Worm (Caenorhabditis elegans) whole organism, L4 larva: ENCODE data around the gene Y71H2AL.4.

Experiments used
- F26F4.8 ChIP-seq: fragments of 200-800 bp; sonication (Bioruptor generic); conservative IDR thresholded peaks from 2 replicates; pipeline ENCODE4 v1.3.6; 2022; ENCODE audit warnings: missing genetic modification characterization, missing compliant biosample characterization
- T20F7.1 ChIP-seq: fragments of 200-800 bp; sonication (Bioruptor generic); optimal IDR thresholded peaks from 2 replicates; lab custom pipeline; 2018; ENCODE audit warnings: mild to moderate bottlenecking, missing genetic modification characterization, missing compliant biosample characterization
- ZK337.2 ChIP-seq: fragments of 200-800 bp; sonication (Bioruptor generic); IDR thresholded peaks from 2 replicates; pipeline ENCODE4 v1.3.6; 2022; ENCODE audit warnings: missing genetic modification reagents, missing genetic modification characterization, missing compliant biosample characterization
- aha-1 ChIP-seq: fragments of 150-350 bp; peaks from one replicate; lab custom pipeline; 2014; ENCODE audit warnings: missing biosample characterization, missing genetic modification characterization
- ceh-20 ChIP-seq: fragments of 200-800 bp; sonication (Bioruptor generic); IDR thresholded peaks from 2 replicates; pipeline ENCODE4 v1.3.6; 2022; ENCODE audit warnings: missing genetic modification reagents, missing genetic modification characterization, missing compliant biosample characterization
- ceh-28 ChIP-seq: fragments of 150-350 bp; optimal IDR thresholded peaks from 2 replicates; lab custom pipeline; 2014; ENCODE audit warnings: missing biosample characterization, missing genetic modification reagents, missing genetic modification characterization
- ceh-62 ChIP-seq: sonication (generic microtip); optimal IDR thresholded peaks from 2 replicates; lab custom pipeline; 2017; ENCODE audit warnings: missing biosample characterization, missing genetic modification characterization
- ces-1 ChIP-seq: fragments of 150-350 bp; sonication (generic microtip); optimal IDR thresholded peaks from 4 replicates; lab custom pipeline; 2014; ENCODE audit warnings: missing biosample characterization, missing genetic modification reagents, missing genetic modification characterization
- ctbp-1 ChIP-seq: fragments of 200-800 bp; sonication (Bioruptor generic); IDR thresholded peaks from 2 replicates; pipeline ENCODE4 v1.3.6; 2022; ENCODE audit warnings: missing genetic modification reagents, missing genetic modification characterization, missing compliant biosample characterization
- daf-16 ChIP-seq, 3 experiments: sonication (generic microtip); optimal IDR thresholded peaks; 2 replicates each; lab custom pipeline; 2016 to 2017; ENCODE audit warnings: missing genetic modification characterization in 3 of 3, missing genetic modification reagents in 3 of 3, mild to moderate bottlenecking in 2 of 3, missing compliant biosample characterization in 2 of 3, missing biosample characterization in 1 of 3, moderate library complexity in 1 of 3
- daf-8 ChIP-seq: fragments of 200-800 bp; sonication (Bioruptor generic); IDR thresholded peaks from 2 replicates; pipeline ENCODE4 v1.3.6; 2022; ENCODE audit warnings: missing genetic modification characterization, missing compliant biosample characterization
- dmd-6 ChIP-seq: fragments of 200-800 bp; sonication (Bioruptor generic); IDR thresholded peaks from 2 replicates; pipeline ENCODE4 v1.3.6; 2022; ENCODE audit warnings: missing genetic modification reagents, missing genetic modification characterization, missing compliant biosample characterization
- duxl-1 ChIP-seq: sonication (generic microtip); optimal IDR thresholded peaks from 2 replicates; lab custom pipeline; 2016; ENCODE audit warnings: mild to moderate bottlenecking, missing genetic modification characterization, moderate library complexity, missing compliant biosample characterization; ENCODE audit not compliant: poor library complexity
- dve-1 ChIP-seq: sonication (generic microtip); optimal IDR thresholded peaks from 2 replicates; lab custom pipeline; 2017; ENCODE audit warnings: antibody characterized with exemption, mild to moderate bottlenecking, missing genetic modification characterization, missing compliant biosample characterization; ENCODE audit not compliant: insufficient read depth
- fkh-10 ChIP-seq: fragments of 150-350 bp; optimal IDR thresholded peaks from 2 replicates; lab custom pipeline; 2014; ENCODE audit warnings: missing biosample characterization, missing genetic modification reagents, missing genetic modification characterization
- hlh-30 ChIP-seq: sonication (generic microtip); optimal IDR thresholded peaks from 2 replicates; lab custom pipeline; 2017; ENCODE audit warnings: antibody characterized with exemption, mild to moderate bottlenecking, missing genetic modification characterization, missing compliant biosample characterization; ENCODE audit not compliant: insufficient read depth
- lin-38 ChIP-seq: fragments of 200-800 bp; sonication (Bioruptor generic); IDR thresholded peaks from 2 replicates; pipeline ENCODE4 v1.3.6; 2022; ENCODE audit warnings: missing genetic modification reagents, missing genetic modification characterization, missing compliant biosample characterization
- lsy-2 ChIP-seq, 2 experiments: fragments of 150-350 bp in 1 of 2; sonication (generic microtip) in 1 of 2; optimal IDR thresholded peaks; 2 replicates each; lab custom pipeline; 2014 to 2017; ENCODE audit warnings: missing biosample characterization in 2 of 2, missing genetic modification characterization in 2 of 2
- madf-9 ChIP-seq: fragments of 200-800 bp; sonication (Bioruptor generic); conservative IDR thresholded peaks from 2 replicates; pipeline ENCODE4 v1.3.6; 2022; ENCODE audit warnings: missing genetic modification reagents, missing genetic modification characterization, missing compliant biosample characterization
- mdl-1 ChIP-seq, 2 experiments: fragments of 150-350 bp in 1 of 2; sonication (generic microtip) in 1 of 2; optimal IDR thresholded peaks; 2 replicates each; lab custom pipeline; 2014 to 2017; ENCODE audit warnings: missing biosample characterization in 2 of 2, missing genetic modification characterization in 2 of 2
- mxl-2 ChIP-seq: fragments of 200-800 bp; sonication (Bioruptor generic); conservative IDR thresholded peaks from 2 replicates; pipeline ENCODE4 v1.3.6; 2022; ENCODE audit warnings: missing genetic modification reagents, missing genetic modification characterization, missing compliant biosample characterization
- nhr-10 ChIP-seq: fragments of 150-350 bp; optimal IDR thresholded peaks from 2 replicates; lab custom pipeline; 2014; ENCODE audit warnings: missing biosample characterization, missing genetic modification characterization
- nhr-28 ChIP-seq: fragments of 150-350 bp; optimal IDR thresholded peaks from 2 replicates; lab custom pipeline; 2014; ENCODE audit warnings: missing biosample characterization, missing genetic modification characterization
- nhr-6 ChIP-seq: fragments of 150-350 bp; optimal IDR thresholded peaks from 2 replicates; lab custom pipeline; 2014; ENCODE audit warnings: missing biosample characterization, missing genetic modification characterization
- nhr-77 ChIP-seq: fragments of 150-350 bp; optimal IDR thresholded peaks from 2 replicates; lab custom pipeline; 2014; ENCODE audit warnings: missing biosample characterization, missing genetic modification characterization
- pha-4 ChIP-seq, 2 experiments: fragments of 150-350 bp in 1 of 2; fragments of 200-800 bp in 1 of 2; sonication (Bioruptor generic) in 1 of 2; IDR thresholded peaks in 1 of 2; optimal IDR thresholded peaks in 1 of 2; 2 replicates each; pipeline versions ENCODE4 v1.3.6 to Lab custom; 2014 to 2022; ENCODE audit warnings: missing genetic modification characterization in 2 of 2, missing genetic modification reagents in 2 of 2, missing biosample characterization in 1 of 2, missing compliant biosample characterization in 1 of 2
- php-3 ChIP-seq: fragments of 200-800 bp; sonication (Bioruptor generic); IDR thresholded peaks from 2 replicates; pipeline ENCODE4 v1.3.6; 2022; ENCODE audit warnings: missing genetic modification reagents, missing genetic modification characterization, missing compliant biosample characterization
- pqm-1 ChIP-seq: sonication (generic microtip); optimal IDR thresholded peaks from 2 replicates; lab custom pipeline; 2017; ENCODE audit warnings: missing biosample characterization, missing genetic modification characterization
- sdz-12 ChIP-seq: fragments of 200-800 bp; sonication (Bioruptor generic); optimal IDR thresholded peaks from 2 replicates; lab custom pipeline; 2018; ENCODE audit warnings: mild to moderate bottlenecking, missing genetic modification characterization, missing compliant biosample characterization
- set-16 ChIP-seq: fragments of 200-800 bp; sonication (Bioruptor generic); IDR thresholded peaks from 2 replicates; pipeline ENCODE4 v1.3.6; 2022; ENCODE audit warnings: missing genetic modification reagents, missing genetic modification characterization, missing compliant biosample characterization
- spr-1 ChIP-seq: sonication (generic microtip); optimal IDR thresholded peaks from 2 replicates; lab custom pipeline; 2016; ENCODE audit warnings: mild to moderate bottlenecking, missing genetic modification characterization, missing compliant biosample characterization
- spr-3 ChIP-seq: fragments of 200-800 bp; sonication (Bioruptor generic); optimal IDR thresholded peaks from 2 replicates; lab custom pipeline; 2018; ENCODE audit warnings: mild to moderate bottlenecking, missing genetic modification characterization, missing compliant biosample characterization
- unc-62 ChIP-seq, 3 experiments: fragments of 150-350 bp in 1 of 3; sonication (generic microtip); optimal IDR thresholded peaks in 2 of 3; peaks in 1 of 3; 1 replicate in 1 of 3; 2 replicates in 2 of 3; lab custom pipeline; 2014 to 2017; ENCODE audit warnings: missing biosample characterization in 3 of 3, missing genetic modification characterization in 3 of 3, missing genetic modification reagents in 3 of 3, missing genotype in 1 of 3
- vab-7 ChIP-seq: fragments of 200-800 bp; sonication (Bioruptor generic); IDR thresholded peaks from 2 replicates; pipeline ENCODE4 v1.3.6; 2022; ENCODE audit warnings: missing genetic modification reagents, missing genetic modification characterization, missing compliant biosample characterization
- zfp-2 ChIP-seq: sonication (generic microtip); optimal IDR thresholded peaks from 2 replicates; lab custom pipeline; 2016; ENCODE audit warnings: mild to moderate bottlenecking, missing genetic modification characterization, missing compliant biosample characterization

Gene Y71H2AL.4

ce11 chrIII:2678017-2678416 is 8.2 kb upstream of the Y71H2AL.4 start:
- TF ChIP-seq zfp-2 (tag; lab: Kevin White, UChicago) (no peak), lin-38 (no peak), unc-62 (GFP tag; optimal IDR thresholded peaks at IDR 0.05 in 1 of 2; lab: Kevin White, UChicago) (peak in 1 of 2 experiments; percentile 96), unc-62 (tag; optimal IDR thresholded peaks at IDR 0.05; lab: Kevin White, UChicago) (no peak)

ce11 chrIII:2679362-2679761 is 6.8 kb upstream of the Y71H2AL.4 start:
- peak; percentile 37; the same call in 1 of the 2 replicates for TF ChIP-seq F26F4.8
- no peak for TF ChIP-seq spr-3 (GFP tag; lab: Kevin White, UChicago)
- no peak for TF ChIP-seq mxl-2 (GFP tag; lab: Robert Waterston, UW)
- TF ChIP-seq set-16 = peak; percentile 85

- TF ChIP-seq duxl-1 (no peak), unc-62 (GFP tag; optimal IDR thresholded peaks at IDR 0.05 in 1 of 2; lab: Kevin White, UChicago) (peak in 1 of 2 experiments; percentile 97), unc-62 (tag; optimal IDR thresholded peaks at IDR 0.05; lab: Kevin White, UChicago) (no peak)
Measured at ce11 chrIII:2681559-2681958, 4.6 kb upstream of the Y71H2AL.4 start.

ce11 chrIII:2683403-2683802 is 2.8 kb upstream of the Y71H2AL.4 start:
- no peak for TF ChIP-seq nhr-10 (tag; lab: Kevin White, UChicago)
- no peak for TF ChIP-seq spr-1 (tag; lab: Kevin White, UChicago)
- no peak for TF ChIP-seq ceh-62

ce11 chrIII:2686663-2687062 is 455 bp downstream of the Y71H2AL.4 start:
- TF ChIP-seq pha-4 (GFP tag; IDR thresholded peaks at IDR 0.05; lab: Robert Waterston, UW) = no peak
- no peak for TF ChIP-seq pha-4 (tag; optimal IDR thresholded peaks at IDR 0.05; lab: Kevin White, UChicago)
- TF ChIP-seq madf-9 = no peak
- no peak for TF ChIP-seq lsy-2 (tag; optimal IDR thresholded peaks at IDR 0.05; lab: Kevin White, UChicago)
- TF ChIP-seq ces-1 = peak; percentile 50
- TF ChIP-seq spr-3 (GFP tag; lab: Kevin White, UChicago) = no peak
- TF ChIP-seq fkh-10 (GFP tag; lab: Kevin White, UChicago) = peak; percentile 71
- no peak for TF ChIP-seq mxl-2 (GFP tag; lab: Robert Waterston, UW)
- TF ChIP-seq, all 104 proteins: peak for 2

ce11 chrIII:2687412-2687811 is 1.2 kb downstream of the Y71H2AL.4 start:
- TF ChIP-seq dmd-6 (GFP tag; lab: Robert Waterston, UW) = peak; percentile 46
- no peak for TF ChIP-seq ceh-20 (GFP tag; lab: Robert Waterston, UW)
- TF ChIP-seq vab-7 (GFP tag; lab: Robert Waterston, UW) = no peak
- TF ChIP-seq unc-62 (GFP tag; optimal IDR thresholded peaks at IDR 0.05 in 1 of 2; lab: Kevin White, UChicago) = peak in 1 of 2 experiments; percentile 27
- TF ChIP-seq unc-62 (tag; optimal IDR thresholded peaks at IDR 0.05; lab: Kevin White, UChicago) = no peak
- peak; percentile 76 for TF ChIP-seq pqm-1 (tag; lab: Kevin White, UChicago)
- TF ChIP-seq ceh-28 (tag; lab: Kevin White, UChicago) = no peak
- TF ChIP-seq php-3 (GFP tag; lab: Robert Waterston, UW) = peak; percentile 63; the same call in 1 of the 2 replicates
- no peak for TF ChIP-seq ZK337.2 (GFP tag; lab: Robert Waterston, UW)
- no peak for TF ChIP-seq ctbp-1
- no peak for TF ChIP-seq daf-8
- TF ChIP-seq hlh-30 (tag; lab: Kevin White, UChicago) = peak; percentile 11
- TF ChIP-seq T20F7.1 (GFP tag; lab: Kevin White, UChicago) = no peak
- no peak for TF ChIP-seq nhr-6 (tag; lab: Kevin White, UChicago)
- no peak for TF ChIP-seq sdz-12 (GFP tag; lab: Kevin White, UChicago)
- TF ChIP-seq aha-1 = no peak
- no peak for TF ChIP-seq zfp-2 (tag; lab: Kevin White, UChicago)
- peak; percentile 2 for TF ChIP-seq nhr-77 (tag; lab: Kevin White, UChicago)
- no peak for TF ChIP-seq daf-16 (GFP tag; optimal IDR thresholded peaks at IDR 0.05; lab: Kevin White, UChicago)
- peak; percentile 30 for TF ChIP-seq daf-16 (tag; optimal IDR thresholded peaks at IDR 0.05; lab: Kevin White, UChicago)
- TF ChIP-seq nhr-10 (tag; lab: Kevin White, UChicago) = no peak
- TF ChIP-seq nhr-28 (tag; lab: Kevin White, UChicago) = peak; percentile 45
- peak; percentile 28 for TF ChIP-seq dve-1 (tag; lab: Kevin White, UChicago)
- TF ChIP-seq mdl-1 (tag; optimal IDR thresholded peaks at IDR 0.05; lab: Kevin White, UChicago) = peak in 1 of 2 experiments; percentile 29
